Fruit fly (Drosophila melanogaster): Measurements from ENCODE around the gene CG10898.

Gene CG10898

DNA sequence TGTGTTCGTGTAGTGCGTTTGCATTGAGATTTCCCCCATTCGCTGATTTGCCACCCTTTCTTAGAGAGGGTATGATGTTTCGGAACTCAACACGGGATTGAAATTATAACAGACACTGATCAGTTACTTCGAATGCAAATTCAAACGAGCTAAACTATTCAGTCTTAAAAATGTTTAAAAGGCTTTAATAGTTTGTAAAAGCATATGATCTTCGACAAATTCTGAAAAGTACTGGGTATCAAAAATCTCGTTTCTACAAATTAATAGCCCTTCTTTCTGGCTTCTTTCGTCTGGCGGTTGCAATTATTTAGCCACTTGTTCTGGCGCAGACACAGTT is 24.6 kb downstream of the CG10898 start (continued):
- peak; percentile 30; the same call in 1 of the 2 replicates for TF ChIP-seq Atf6 (GFP tag; IDR thresholded peaks at IDR 0.05)
- TF ChIP-seq Hey (tag; optimal IDR thresholded peaks at IDR 0.05) = no peak
- TF ChIP-seq aop (GFP tag; IDR thresholded peaks at IDR 0.05) = no peak
- no peak for TF ChIP-seq CG12744 (GFP tag; optimal IDR thresholded peaks at IDR 0.05)
- no peak for TF ChIP-seq CG6175 (GFP tag; IDR thresholded peaks at IDR 0.05)
- 0 out of 3 replicates have a peak, but pooled peaks have one; percentile 29 for TF ChIP-seq Dbx (GFP tag; IDR thresholded peaks at IDR 0.05)
- TF ChIP-seq CG1529 (GFP tag; optimal IDR thresholded peaks at IDR 0.05) = no peak
- peak; percentile 63 for TF ChIP-seq wor (GFP tag; IDR thresholded peaks at IDR 0.05)
- no peak for TF ChIP-seq pfk (GFP tag; optimal IDR thresholded peaks at IDR 0.05)
- TF ChIP-seq fd3F (GFP tag; optimal IDR thresholded peaks at IDR 0.05) = peak; percentile 65
- no peak for TF ChIP-seq unc-4 (GFP tag; IDR thresholded peaks at IDR 0.05; ENCODE audit: partially characterized antibody)
- no peak for TF ChIP-seq CG11085 (GFP tag; IDR thresholded peaks at IDR 0.05)
- TF ChIP-seq tna (GFP tag; IDR thresholded peaks at IDR 0.05; ENCODE audit: partially characterized antibody) = no peak
- no peak for TF ChIP-seq YL-1 (GFP tag; optimal IDR thresholded peaks at IDR 0.05)
- no peak for TF ChIP-seq lab (GFP tag; optimal IDR thresholded peaks at IDR 0.05)
- no peak for TF ChIP-seq CG4617 (GFP tag; optimal IDR thresholded peaks at IDR 0.05; ENCODE audit: borderline replicate concordance)
- TF ChIP-seq CG12942 (GFP tag; optimal IDR thresholded peaks at IDR 0.05) = peak; percentile 72
- peak; percentile 55 for TF ChIP-seq CG9727 (GFP tag; optimal IDR thresholded peaks at IDR 0.05)
- no peak for TF ChIP-seq CG9797 (GFP tag; optimal IDR thresholded peaks at IDR 0.05)
- peak; percentile 57 for TF ChIP-seq CG3847 (GFP tag; IDR thresholded peaks at IDR 0.05)
- TF ChIP-seq tup (GFP tag; optimal IDR thresholded peaks at IDR 0.05) = no peak
- peak; percentile 91 for TF ChIP-seq ci (GFP tag; IDR thresholded peaks at IDR 0.05)
- no peak for TF ChIP-seq run (tag; optimal IDR thresholded peaks at IDR 0.05)
- TF ChIP-seq CG12104 (GFP tag; optimal IDR thresholded peaks at IDR 0.05) = peak; percentile 29
- no peak for TF ChIP-seq CG15601 (tag; optimal IDR thresholded peaks at IDR 0.05)
- TF ChIP-seq CG12219 (GFP tag; optimal IDR thresholded peaks at IDR 0.05) = peak; percentile 63
- TF ChIP-seq CG6854 (GFP tag; optimal IDR thresholded peaks at IDR 0.05) = peak; percentile 27
- no peak for TF ChIP-seq CG3838 (GFP tag; optimal IDR thresholded peaks at IDR 0.05)
- no peak for TF ChIP-seq CG18619 (GFP tag; optimal IDR thresholded peaks at IDR 0.05)
- no peak for TF ChIP-seq CG8281 (tag; optimal IDR thresholded peaks at IDR 0.05)
- TF ChIP-seq sim (GFP tag; IDR thresholded peaks at IDR 0.05) = 0 out of 2 replicates have a peak, but pooled peaks have one; percentile 29
- TF ChIP-seq CG1602 (GFP tag; optimal IDR thresholded peaks at IDR 0.05) = peak; percentile 26
- no peak for TF ChIP-seq CG10321 (GFP tag; IDR thresholded peaks at IDR 0.05)
- TF ChIP-seq slbo (GFP tag; IDR thresholded peaks at IDR 0.05) = peak; percentile 58
- TF ChIP-seq Blimp-1 (GFP tag; optimal IDR thresholded peaks at IDR 0.05) = no peak
- TF ChIP-seq CG1647 (GFP tag; optimal IDR thresholded peaks at IDR 0.05) = peak; percentile 6
- TF ChIP-seq Dad (GFP tag; optimal IDR thresholded peaks at IDR 0.05) = peak; percentile 53
- TF ChIP-seq CoRest (tag; optimal IDR thresholded peaks at IDR 0.05) = peak; percentile 66
- peak; percentile 8 for TF ChIP-seq Spps (tag; optimal IDR thresholded peaks at IDR 0.05)
- TF ChIP-seq Dek (tag; optimal IDR thresholded peaks at IDR 0.05) = peak; percentile 47
- peak; percentile 67 for TF ChIP-seq CG1233 (GFP tag; optimal IDR thresholded peaks at IDR 0.05)
- TF ChIP-seq Neu2 (GFP tag; optimal IDR thresholded peaks at IDR 0.05; ENCODE audit: borderline replicate concordance) = no peak
- TF ChIP-seq nmo (GFP tag; optimal IDR thresholded peaks at IDR 0.05) = peak; percentile 74
- TF ChIP-seq CG14860 (GFP tag; IDR thresholded peaks at IDR 0.05; ENCODE audit: partially characterized antibody) = no peak
- no peak for TF ChIP-seq grn (GFP tag; optimal IDR thresholded peaks at IDR 0.05)
- TF ChIP-seq CG17568 (GFP tag; optimal IDR thresholded peaks at IDR 0.05) = no peak
- TF ChIP-seq CG14667 (GFP tag; IDR thresholded peaks at IDR 0.05) = peak; percentile 61
- TF ChIP-seq CG13287 (GFP tag; IDR thresholded peaks at IDR 0.05; ENCODE audit: partially characterized antibody) = no peak
- peak; percentile 58 for TF ChIP-seq her (GFP tag; optimal IDR thresholded peaks at IDR 0.05)
- peak; percentile 51 for TF ChIP-seq CG30431 (GFP tag; optimal IDR thresholded peaks at IDR 0.05)
- TF ChIP-seq MTF-1 (GFP tag; optimal IDR thresholded peaks at IDR 0.05; ENCODE audit: borderline replicate concordance) = no peak

All from whole organism, embryonic.